Fruit fly (Drosophila melanogaster) whole organism, embryonic: ENCODE measurements around the gene CG18265.

ENCODE experiments used
- Ada2b ChIP-seq: fragments of 200-800 bp; sonication (Bioruptor generic); IDR thresholded peaks from 2 replicates; pipeline ENCODE4 v1.3.6; 2022; ENCODE audit warnings: missing biosample characterization, missing genetic modification characterization
- Asciz ChIP-seq: fragments of 200-800 bp; sonication (Bioruptor generic); optimal IDR thresholded peaks from 2 replicates; lab custom pipeline; 2017; ENCODE audit warnings: missing biosample characterization, mild to moderate bottlenecking, missing genetic modification characterization, missing genetic modification reagents
- Atf3 ChIP-seq: fragments of 200-800 bp; sonication (Bioruptor generic); optimal IDR thresholded peaks from 3 replicates; lab custom pipeline; 2016; ENCODE audit warnings: missing biosample characterization, missing genetic modification characterization
- B-H2 ChIP-seq: fragments of 200-800 bp; sonication (Bioruptor generic); optimal IDR thresholded peaks from 2 replicates; lab custom pipeline; 2018; ENCODE audit warnings: missing biosample characterization, mild to moderate bottlenecking, missing genetic modification characterization
- C15 ChIP-seq: fragments of 200-800 bp; sonication (Bioruptor generic); IDR thresholded peaks from 3 replicates; pipeline ENCODE4 v1.3.6; 2022; ENCODE audit warnings: missing biosample characterization, missing genetic modification characterization
- CG10147 ChIP-seq: fragments of 200-800 bp; sonication (Bioruptor generic); optimal IDR thresholded peaks from 2 replicates; lab custom pipeline; 2019; ENCODE audit warnings: missing biosample characterization, mild to moderate bottlenecking, missing genetic modification characterization, moderate library complexity
- CG10321 ChIP-seq: fragments of 200-800 bp; sonication (Bioruptor generic); IDR thresholded peaks from 2 replicates; pipeline ENCODE4 v1.3.6; 2022; ENCODE audit warnings: missing biosample characterization, missing genetic modification characterization
- CG10366 ChIP-seq: fragments of 200-800 bp; sonication (Bioruptor generic); IDR thresholded peaks from 2 replicates; pipeline ENCODE4 v1.3.6; 2022; ENCODE audit warnings: missing biosample characterization, missing genetic modification characterization
- CG10565 ChIP-seq: fragments of 200-800 bp; sonication (Bioruptor generic); optimal IDR thresholded peaks from 3 replicates; lab custom pipeline; 2016; ENCODE audit warnings: missing biosample characterization, mild to moderate bottlenecking, missing genetic modification characterization
- CG12219 ChIP-seq: fragments of 200-800 bp; sonication (Bioruptor generic); optimal IDR thresholded peaks from 3 replicates; lab custom pipeline; 2018; ENCODE audit warnings: missing biosample characterization, mild to moderate bottlenecking, missing genetic modification characterization
- CG14710 ChIP-seq: fragments of 200-800 bp; sonication (Bioruptor generic); optimal IDR thresholded peaks from 3 replicates; lab custom pipeline; 2019; ENCODE audit warnings: missing biosample characterization, mild to moderate bottlenecking, missing genetic modification characterization, moderate library complexity
- CG15011 ChIP-seq: fragments of 200-800 bp; sonication (Bioruptor generic); optimal IDR thresholded peaks from 3 replicates; lab custom pipeline; 2018; ENCODE audit warnings: missing biosample characterization, mild to moderate bottlenecking, missing genetic modification characterization
- CG15269 ChIP-seq: fragments of 200-800 bp; sonication (Bioruptor generic); optimal IDR thresholded peaks from 2 replicates; lab custom pipeline; 2018; ENCODE audit warnings: missing biosample characterization, mild to moderate bottlenecking, missing genetic modification characterization, moderate library complexity
- CG17359 ChIP-seq: fragments of 200-800 bp; sonication (Bioruptor generic); optimal IDR thresholded peaks from 3 replicates; lab custom pipeline; 2018; ENCODE audit warnings: missing biosample characterization, mild to moderate bottlenecking, missing genetic modification characterization, moderate library complexity
- CG17568 ChIP-seq: fragments of 200-800 bp; sonication (Bioruptor generic); optimal IDR thresholded peaks from 2 replicates; lab custom pipeline; 2018; ENCODE audit warnings: missing biosample characterization, mild to moderate bottlenecking, missing genetic modification characterization, moderate library complexity
- CG17802 ChIP-seq: fragments of 200-800 bp; sonication (Bioruptor generic); optimal IDR thresholded peaks from 2 replicates; lab custom pipeline; 2018; ENCODE audit warnings: missing biosample characterization, mild to moderate bottlenecking, missing genetic modification characterization, moderate library complexity
- CG1832 ChIP-seq: fragments of 200-800 bp; sonication (Bioruptor generic); optimal IDR thresholded peaks from 2 replicates; lab custom pipeline; 2017; ENCODE audit warnings: missing biosample characterization, mild to moderate bottlenecking, missing genetic modification characterization, inconsistent platforms
- CG30431 ChIP-seq: fragments of 200-800 bp; sonication (Bioruptor generic); optimal IDR thresholded peaks from 2 replicates; lab custom pipeline; 2017; ENCODE audit warnings: missing biosample characterization, missing genetic modification characterization
- CG3281 ChIP-seq: fragments of 200-800 bp; sonication (Bioruptor generic); optimal IDR thresholded peaks from 3 replicates; lab custom pipeline; 2017; ENCODE audit warnings: missing biosample characterization, mild to moderate bottlenecking, missing genetic modification characterization
- CG5953 ChIP-seq: fragments of 200-800 bp; sonication (Bioruptor generic); IDR thresholded peaks from 2 replicates; pipeline ENCODE4 v1.3.6; 2022; ENCODE audit warnings: missing biosample characterization, missing genetic modification characterization
- CG6765 ChIP-seq: fragments of 200-800 bp; sonication (Bioruptor generic); optimal IDR thresholded peaks from 3 replicates; lab custom pipeline; 2017; ENCODE audit warnings: missing biosample characterization, mild to moderate bottlenecking, missing genetic modification characterization
- CG7928 ChIP-seq: fragments of 200-800 bp; sonication (Bioruptor generic); optimal IDR thresholded peaks from 2 replicates; lab custom pipeline; 2017; ENCODE audit warnings: missing biosample characterization, mild to moderate bottlenecking, missing genetic modification characterization
- CG8281 ChIP-seq: fragments of 200-800 bp; sonication (Bioruptor generic); optimal IDR thresholded peaks from 2 replicates; lab custom pipeline; 2018; ENCODE audit warnings: missing biosample characterization, mild to moderate bottlenecking, missing genetic modification characterization, moderate library complexity
- CG9727 ChIP-seq: fragments of 200-800 bp; sonication (Bioruptor generic); optimal IDR thresholded peaks from 3 replicates; lab custom pipeline; 2017; ENCODE audit warnings: missing biosample characterization, mild to moderate bottlenecking, missing genetic modification characterization
- CTCF ChIP-seq: fragments of 200-800 bp; sonication (Bioruptor generic); optimal IDR thresholded peaks from 2 replicates; lab custom pipeline; 2017; ENCODE audit warnings: missing biosample characterization, mild to moderate bottlenecking, missing genetic modification characterization, moderate library complexity
- Camta ChIP-seq: fragments of 200-800 bp; sonication (Bioruptor generic); optimal IDR thresholded peaks from 2 replicates; lab custom pipeline; 2016; ENCODE audit warnings: missing biosample characterization, missing genetic modification characterization
- Chrac-16 ChIP-seq: fragments of 200-800 bp; sonication (Bioruptor generic); optimal IDR thresholded peaks from 3 replicates; lab custom pipeline; 2016; ENCODE audit warnings: missing biosample characterization, missing genetic modification characterization
- Dbx ChIP-seq: fragments of 200-800 bp; sonication (Bioruptor generic); IDR thresholded peaks from 3 replicates; pipeline ENCODE4 v1.3.6; 2022; ENCODE audit warnings: missing biosample characterization, missing genetic modification characterization
- Drgx ChIP-seq: fragments of 200-800 bp; sonication (Bioruptor generic); IDR thresholded peaks from 2 replicates; pipeline ENCODE4 v1.3.6; 2022; ENCODE audit warnings: missing biosample characterization, missing genetic modification characterization
- Elba2 ChIP-seq: fragments of 200-800 bp; sonication (Bioruptor generic); optimal IDR thresholded peaks from 3 replicates; lab custom pipeline; 2016; ENCODE audit warnings: missing biosample characterization, missing genetic modification characterization
- Fer1 ChIP-seq: fragments of 200-800 bp; sonication (Bioruptor generic); optimal IDR thresholded peaks from 2 replicates; lab custom pipeline; 2017; ENCODE audit warnings: missing biosample characterization, mild to moderate bottlenecking, missing genetic modification characterization
- HLH3B ChIP-seq: fragments of 200-800 bp; sonication (Bioruptor generic); IDR thresholded peaks from 2 replicates; pipeline ENCODE4 v1.3.6; 2022; ENCODE audit warnings: missing biosample characterization, missing genetic modification characterization
- MBD-R2 ChIP-seq: fragments of 200-800 bp; sonication (Bioruptor generic); IDR thresholded peaks from 2 replicates; pipeline ENCODE4 v1.3.6; 2022; ENCODE audit warnings: missing biosample characterization, missing genetic modification characterization
- Mad ChIP-seq: fragments of 200-800 bp; sonication (Bioruptor generic); optimal IDR thresholded peaks from 2 replicates; lab custom pipeline; 2016; ENCODE audit warnings: missing biosample characterization, missing genetic modification characterization
- Six4 ChIP-seq: fragments of 200-800 bp; sonication (Bioruptor generic); optimal IDR thresholded peaks from 2 replicates; lab custom pipeline; 2016; ENCODE audit warnings: missing biosample characterization, missing genetic modification characterization
- Sry-β ChIP-seq: fragments of 200-800 bp; sonication (Bioruptor generic); optimal IDR thresholded peaks from 2 replicates; lab custom pipeline; 2018; ENCODE audit warnings: missing biosample characterization, mild to moderate bottlenecking, missing genetic modification characterization, moderate library complexity
- Tbp ChIP-seq: fragments of >200 bp; optimal IDR thresholded peaks from 2 replicates; lab custom pipeline; 2018; ENCODE audit warnings: missing biosample characterization, missing genetic modification characterization
- dan ChIP-seq: fragments of 200-800 bp; sonication (Bioruptor generic); IDR thresholded peaks from 2 replicates; pipeline ENCODE4 v1.3.6; 2022; ENCODE audit warnings: missing biosample characterization, missing genetic modification characterization
- fru ChIP-seq: fragments of >200 bp; optimal IDR thresholded peaks from 2 replicates; lab custom pipeline; 2017
- ham ChIP-seq: fragments of 200-800 bp; sonication (Bioruptor generic); IDR thresholded peaks from 2 replicates; pipeline ENCODE4 v1.3.6; 2022; ENCODE audit warnings: missing biosample characterization, missing genetic modification characterization
- insv ChIP-seq, 2 experiments: fragments of 200-800 bp; sonication (Bioruptor generic); optimal IDR thresholded peaks; 3 replicates each; lab custom pipeline; 2016 to 2018; ENCODE audit warnings: missing biosample characterization in 2 of 2, missing genetic modification characterization in 2 of 2
- kah ChIP-seq: fragments of 200-800 bp; sonication (Bioruptor generic); optimal IDR thresholded peaks from 2 replicates; lab custom pipeline; 2018; ENCODE audit warnings: missing biosample characterization, mild to moderate bottlenecking, missing genetic modification characterization
- maf-S ChIP-seq: fragments of 200-800 bp; sonication (Bioruptor generic); optimal IDR thresholded peaks from 2 replicates; lab custom pipeline; 2016; ENCODE audit warnings: missing biosample characterization, missing genetic modification characterization
- nerfin-2 ChIP-seq: fragments of 200-800 bp; sonication (Bioruptor generic); IDR thresholded peaks from 2 replicates; pipeline ENCODE4 v1.3.6; 2022; ENCODE audit warnings: missing biosample characterization, missing genetic modification characterization; ENCODE audit not compliant: partially characterized antibody
- pb ChIP-seq: fragments of 200-800 bp; sonication (Bioruptor generic); optimal IDR thresholded peaks from 3 replicates; lab custom pipeline; 2016; ENCODE audit warnings: missing biosample characterization, missing genetic modification characterization
- pho ChIP-seq: fragments of 200-800 bp; sonication (Bioruptor generic); optimal IDR thresholded peaks from 2 replicates; lab custom pipeline; 2016; ENCODE audit warnings: missing biosample characterization, missing genetic modification characterization
- sd ChIP-seq: fragments of 200-800 bp; sonication (Bioruptor generic); optimal IDR thresholded peaks from 3 replicates; lab custom pipeline; 2018; ENCODE audit warnings: missing biosample characterization, mild to moderate bottlenecking, missing genetic modification characterization, moderate library complexity
- sima ChIP-seq: fragments of 200-800 bp; sonication (Bioruptor generic); optimal IDR thresholded peaks from 2 replicates; lab custom pipeline; 2016; ENCODE audit warnings: missing biosample characterization, missing genetic modification characterization
- sisA ChIP-seq: fragments of 200-800 bp; sonication (Bioruptor generic); IDR thresholded peaks from 2 replicates; pipeline ENCODE4 v1.3.6; 2022; ENCODE audit warnings: missing biosample characterization, missing genetic modification characterization
- sr ChIP-seq: fragments of 200-800 bp; sonication (Bioruptor generic); IDR thresholded peaks from 3 replicates; pipeline ENCODE4 v1.3.6; 2022; ENCODE audit warnings: missing biosample characterization, missing genetic modification characterization
- ssp ChIP-seq: fragments of 200-800 bp; sonication (Bioruptor generic); IDR thresholded peaks from 2 replicates; pipeline ENCODE4 v1.3.6; 2022; ENCODE audit warnings: missing biosample characterization, missing genetic modification characterization
- tin ChIP-seq: fragments of 200-800 bp; sonication (Bioruptor generic); optimal IDR thresholded peaks from 3 replicates; lab custom pipeline; 2016; ENCODE audit warnings: missing biosample characterization, missing genetic modification characterization
- tup ChIP-seq: fragments of 200-800 bp; sonication (Bioruptor generic); optimal IDR thresholded peaks from 2 replicates; lab custom pipeline; 2016; ENCODE audit warnings: missing biosample characterization, mild to moderate bottlenecking, missing genetic modification characterization, moderate library complexity
- wor ChIP-seq: fragments of 200-800 bp; sonication (Bioruptor generic); IDR thresholded peaks from 2 replicates; pipeline ENCODE4 v1.3.6; 2022; ENCODE audit warnings: missing biosample characterization, missing genetic modification characterization

CG18265 gene

DNA sequence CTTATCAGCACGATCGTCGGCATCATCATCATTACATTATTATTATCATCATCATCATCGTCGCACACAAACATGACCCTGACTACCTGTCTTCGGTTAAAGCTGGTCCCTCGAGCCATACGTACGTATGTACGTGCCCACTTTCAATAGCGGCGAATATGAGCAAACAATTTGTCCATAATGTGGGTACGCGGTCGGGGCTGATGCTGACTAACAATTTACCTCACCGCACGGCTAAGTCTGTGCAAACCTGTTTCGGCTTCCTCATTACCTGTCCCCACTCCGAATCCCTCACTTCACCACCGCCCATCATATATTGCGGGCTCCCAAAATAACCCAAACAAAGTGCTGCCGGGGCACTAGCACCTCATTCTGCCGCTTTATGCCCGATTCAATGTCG lies 8.8 kb upstream of the CG18265 start (continued):
- TF ChIP-seq sd (peak; percentile 61), Elba2 (GFP tag; lab: Kevin White, UChicago) (no peak), wor (GFP tag; lab: Robert Waterston, UW) (no peak), pho (no peak), CG5953 (GFP tag; lab: Robert Waterston, UW) (0 out of 2 replicates have a peak, but pooled peaks have one; percentile 22), dan (no peak), sima (GFP tag; lab: Kevin White, UChicago) (no peak), Chrac-16 (GFP tag; lab: Kevin White, UChicago) (no peak), pb (GFP tag; lab: Kevin White, UChicago) (no peak), CG6765 (GFP tag; lab: Kevin White, UChicago) (no peak), kah (GFP tag; lab: Kevin White, UChicago) (no peak), maf-S (GFP tag; lab: Kevin White, UChicago) (no peak), Atf3 (GFP tag; lab: Kevin White, UChicago) (no peak), ssp (GFP tag; lab: Robert Waterston, UW) (no peak), CG10321 (GFP tag; lab: Robert Waterston, UW) (no peak), fru (lab: Kevin White, UChicago) (no peak), CG17802 (tag; lab: Kevin White, UChicago) (no peak), ham (GFP tag; lab: Robert Waterston, UW) (no peak), HLH3B (GFP tag; lab: Robert Waterston, UW) (no peak), CG1832 (GFP tag; lab: Kevin White, UChicago) (no peak), CG10366 (GFP tag; lab: Robert Waterston, UW) (no peak), Dbx (GFP tag; lab: Robert Waterston, UW) (no peak), sisA (GFP tag; lab: Robert Waterston, UW) (no peak), CG14710 (tag; lab: Kevin White, UChicago) (no peak), tin (no peak), tup (GFP tag; lab: Kevin White, UChicago) (no peak), CG30431 (GFP tag; lab: Kevin White, UChicago) (no peak), CG7928 (GFP tag; lab: Kevin White, UChicago) (no peak), CG15269 (tag; lab: Kevin White, UChicago) (no peak), B-H2 (GFP tag; lab: Kevin White, UChicago) (no peak), Sry-β (GFP tag; lab: Kevin White, UChicago) (no peak), Asciz (GFP tag; lab: Kevin White, UChicago) (no peak), Six4 (GFP tag; lab: Kevin White, UChicago) (no peak), CG10565 (GFP tag; lab: Kevin White, UChicago) (no peak), Camta (GFP tag; lab: Kevin White, UChicago) (no peak), C15 (GFP tag; lab: Robert Waterston, UW) (no peak), CG3281 (GFP tag; lab: Kevin White, UChicago) (no peak), MBD-R2 (GFP tag; lab: Robert Waterston, UW) (no peak), CG17359 (tag; lab: Kevin White, UChicago) (no peak), CG8281 (tag; lab: Kevin White, UChicago) (no peak), Drgx (GFP tag; lab: Robert Waterston, UW) (no peak), Ada2b (GFP tag; lab: Robert Waterston, UW) (no peak), CG17568 (GFP tag; lab: Kevin White, UChicago) (no peak), CG12219 (GFP tag; lab: Kevin White, UChicago) (no peak), CG10147 (GFP tag; lab: Kevin White, UChicago) (no peak), sr (GFP tag; lab: Robert Waterston, UW) (no peak), CG9727 (no peak), CTCF (GFP tag; lab: Kevin White, UChicago) (no peak), Mad (GFP tag; lab: Kevin White, UChicago) (no peak), Tbp (GFP tag; lab: Kevin White, UChicago) (no peak), Fer1 (no peak), nerfin-2 (GFP tag; lab: Robert Waterston, UW) (no peak), insv (GFP tag; optimal IDR thresholded peaks at IDR 0.05; lab: Kevin White, UChicago) (no peak), CG15011 (no peak)
